Comparison of ENCODE assay signal across 1 fruit fly cellular context in the genomic region with DNA sequence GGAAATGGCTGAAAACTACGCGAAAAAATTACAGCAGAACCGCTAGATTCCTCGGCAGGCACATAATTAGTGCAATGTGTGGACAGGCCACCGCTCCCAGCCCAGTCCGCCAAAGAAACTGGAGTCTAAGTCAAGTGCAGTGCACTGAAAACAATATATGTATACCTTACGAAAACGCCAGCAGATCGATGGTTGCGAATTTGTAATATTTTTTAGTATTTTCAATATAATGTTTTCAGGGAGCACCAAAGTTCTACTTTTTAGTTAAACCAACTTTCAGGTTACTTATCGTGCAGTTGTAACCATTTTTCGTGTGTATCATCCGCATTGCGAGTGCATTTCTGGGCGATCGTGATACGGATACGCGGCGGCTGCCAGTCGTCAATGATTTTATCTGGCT.
TF ChIP-seq lines count a peak whose summit lies in the region.

No protein-coding gene starts in this region.

TF ChIP-seq in whole organism, prepupa, 60 proteins besides CTCF, POLR2A, EP300 and RAD21 (continued from another document):
- TF ChIP-seq CG6854 (GFP tag; optimal IDR thresholded peaks at IDR 0.05; lab: Kevin White, UChicago) (no peak), lz (GFP tag; optimal IDR thresholded peaks at IDR 0.05; lab: Kevin White, UChicago) (peak; percentile 10), Met (GFP tag; optimal IDR thresholded peaks at IDR 0.05; lab: Kevin White, UChicago) (peak; percentile 28), Eip78C (GFP tag; lab: Kevin White, UChicago) (peak; percentile 32), esn (GFP tag; optimal IDR thresholded peaks at IDR 0.05; lab: Kevin White, UChicago) (peak; percentile 27), eg (GFP tag; IDR thresholded peaks at IDR 0.05; lab: Robert Waterston, UW) (0 out of 3 replicates have a peak, but pooled peaks have one; percentile 29), Sox102F (GFP tag; optimal IDR thresholded peaks at IDR 0.05; lab: Kevin White, UChicago) (no peak), CG15336 (GFP tag; IDR thresholded peaks at IDR 0.05; lab: Robert Waterston, UW) (peak; percentile 30; the same call in 1 of the 2 replicates), dsx (GFP tag; optimal IDR thresholded peaks at IDR 0.05; lab: Kevin White, UChicago; ENCODE audit: poor library complexity, severe bottlenecking) (no peak), achi (GFP tag; optimal IDR thresholded peaks at IDR 0.05; lab: Kevin White, UChicago) (peak; percentile 11), CG11294 (GFP tag; IDR thresholded peaks at IDR 0.05; lab: Robert Waterston, UW) (no peak), Ets21C (GFP tag; optimal IDR thresholded peaks at IDR 0.05; lab: Kevin White, UChicago) (no peak)
